Fruit fly (Drosophila melanogaster): ENCODE measurements around the gene Fgop2.

Fgop2 gene

dm6 chr2L:6922091-6922753 lies 22.9 kb downstream of the Fgop2 start:
- TF ChIP-seq woc (GFP tag; optimal IDR thresholded peaks at IDR 0.05), result peak; percentile 60
- TF ChIP-seq fru (GFP tag; optimal IDR thresholded peaks at IDR 0.05), result peak; percentile 77
- no peak for TF ChIP-seq Abd-B (GFP tag; optimal IDR thresholded peaks at IDR 0.05)
- peak; percentile 20 for TF ChIP-seq Dif (GFP tag; optimal IDR thresholded peaks at IDR 0.05; ENCODE audit: partially characterized antibody)
- TF ChIP-seq foxo (GFP tag; optimal IDR thresholded peaks at IDR 0.05), result peak in 1 of 2 experiments; percentile 84
- peak; percentile 48 for TF ChIP-seq CG32264 (GFP tag; optimal IDR thresholded peaks at IDR 0.05)
- TF ChIP-seq lola (GFP tag; optimal IDR thresholded peaks at IDR 0.05), result no peak
- TF ChIP-seq br (GFP tag; optimal IDR thresholded peaks at IDR 0.05), result peak; percentile 74
- TF ChIP-seq usp (GFP tag; optimal IDR thresholded peaks at IDR 0.05), result no peak
- no peak for TF ChIP-seq GATAd (GFP tag; optimal IDR thresholded peaks at IDR 0.05)
- TF ChIP-seq Hnf4 (GFP tag; optimal IDR thresholded peaks at IDR 0.05), result peak; percentile 83
- TF ChIP-seq Sp1 (GFP tag; optimal IDR thresholded peaks at IDR 0.05), result peak; percentile 54
- peak; percentile 83 for TF ChIP-seq ey (GFP tag; optimal IDR thresholded peaks at IDR 0.05)
- TF ChIP-seq jim (GFP tag; optimal IDR thresholded peaks at IDR 0.05), result no peak
- peak; percentile 31 for TF ChIP-seq sv (GFP tag; optimal IDR thresholded peaks at IDR 0.05)
- TF ChIP-seq psq (GFP tag; optimal IDR thresholded peaks at IDR 0.05), result peak; percentile 45
- no peak for TF ChIP-seq Mio (GFP tag; optimal IDR thresholded peaks at IDR 0.05)
- TF ChIP-seq CrebA (GFP tag; optimal IDR thresholded peaks at IDR 0.05; ENCODE audit: borderline replicate concordance), result no peak
- peak; percentile 76 for TF ChIP-seq brk (GFP tag; optimal IDR thresholded peaks at IDR 0.05)
- no peak for TF ChIP-seq dsf (GFP tag; optimal IDR thresholded peaks at IDR 0.05; ENCODE audit: borderline replicate concordance)
- peak; percentile 83 for TF ChIP-seq rgr (GFP tag; optimal IDR thresholded peaks at IDR 0.05)
- peak; percentile 82 for TF ChIP-seq OdsH (GFP tag; optimal IDR thresholded peaks at IDR 0.05)
- TF ChIP-seq Hr78 (GFP tag; optimal IDR thresholded peaks at IDR 0.05), result no peak
- TF ChIP-seq CG9705 (GFP tag; optimal IDR thresholded peaks at IDR 0.05), result no peak
- TF ChIP-seq sage (GFP tag; optimal IDR thresholded peaks at IDR 0.05), result peak; percentile 57
- TF ChIP-seq N (GFP tag; optimal IDR thresholded peaks at IDR 0.05), result no peak
- TF ChIP-seq pan (optimal IDR thresholded peaks at IDR 0.05), result no peak
- peak; percentile 11 for TF ChIP-seq Rel (GFP tag; optimal IDR thresholded peaks at IDR 0.05)
- no peak for TF ChIP-seq Rel (tag; optimal IDR thresholded peaks at IDR 0.05)
- peak in 1 of 2 experiments; percentile 35 for TF ChIP-seq dl (GFP tag; optimal IDR thresholded peaks at IDR 0.05; ENCODE audit: insufficient read depth in 1 of 2, partially characterized antibody in 2 of 2)
- TF ChIP-seq tai (GFP tag; optimal IDR thresholded peaks at IDR 0.05), result no peak
- no peak for TF ChIP-seq Myc (optimal IDR thresholded peaks at IDR 0.05)
- TF ChIP-seq dmrt93B (GFP tag; optimal IDR thresholded peaks at IDR 0.05), result no peak
- peak; percentile 54 for TF ChIP-seq HLH106 (tag; optimal IDR thresholded peaks at IDR 0.05)
- peak; percentile 46 for TF ChIP-seq Hr83 (GFP tag; optimal IDR thresholded peaks at IDR 0.05; ENCODE audit: poor library complexity, severe bottlenecking)
- no peak for TF ChIP-seq Vsx2 (GFP tag; optimal IDR thresholded peaks at IDR 0.05; ENCODE audit: partially characterized antibody)
- TF ChIP-seq Dfd (GFP tag; optimal IDR thresholded peaks at IDR 0.05), result no peak
- TF ChIP-seq Jra (GFP tag; optimal IDR thresholded peaks at IDR 0.05), result peak; percentile 22
- peak; percentile 86 for TF ChIP-seq h (GFP tag; optimal IDR thresholded peaks at IDR 0.05)

- TF ChIP-seq sv (GFP tag; optimal IDR thresholded peaks at IDR 0.05), result no peak
- peak; percentile 3 for TF ChIP-seq Sp1 (GFP tag; optimal IDR thresholded peaks at IDR 0.05)
- TF ChIP-seq Hnf4 (GFP tag; optimal IDR thresholded peaks at IDR 0.05), result no peak
- TF ChIP-seq Dfd (GFP tag; optimal IDR thresholded peaks at IDR 0.05), result no peak
- no peak for TF ChIP-seq usp (GFP tag; optimal IDR thresholded peaks at IDR 0.05)
- TF ChIP-seq fru (GFP tag; optimal IDR thresholded peaks at IDR 0.05), result peak; percentile 29
- no peak for TF ChIP-seq br (GFP tag; optimal IDR thresholded peaks at IDR 0.05)
- no peak for TF ChIP-seq rgr (GFP tag; optimal IDR thresholded peaks at IDR 0.05)
- TF ChIP-seq CrebA (GFP tag; optimal IDR thresholded peaks at IDR 0.05; ENCODE audit: borderline replicate concordance), result no peak
- peak; percentile 30 for TF ChIP-seq h (GFP tag; optimal IDR thresholded peaks at IDR 0.05)
- TF ChIP-seq brk (GFP tag; optimal IDR thresholded peaks at IDR 0.05), result no peak
- no peak for TF ChIP-seq dsf (GFP tag; optimal IDR thresholded peaks at IDR 0.05; ENCODE audit: borderline replicate concordance)
- peak; percentile 88 for TF ChIP-seq psq (GFP tag; optimal IDR thresholded peaks at IDR 0.05)
- TF ChIP-seq Rel (GFP tag; optimal IDR thresholded peaks at IDR 0.05), result no peak
- TF ChIP-seq Rel (tag; optimal IDR thresholded peaks at IDR 0.05), result peak; percentile 66
- TF ChIP-seq Myc (optimal IDR thresholded peaks at IDR 0.05), result peak; percentile 1
- no peak for TF ChIP-seq foxo (GFP tag; optimal IDR thresholded peaks at IDR 0.05)
Measured at dm6 chr2L:6921360-6922090, 23.6 kb downstream of the Fgop2 start.

Data from whole organism, wandering third instar larva.